Worm (Caenorhabditis elegans): ENCODE measurements around the gene D1005.5.

- no peak for TF ChIP-seq aly-2 (tag; optimal IDR thresholded peaks at IDR 0.05)
- no peak for TF ChIP-seq ceh-88 (GFP tag; IDR thresholded peaks at IDR 0.05)
- no peak for TF ChIP-seq ama-1 (optimal IDR thresholded peaks at IDR 0.05)
- TF ChIP-seq egl-27 (tag; optimal IDR thresholded peaks at IDR 0.05), result no peak
- no peak for TF ChIP-seq irx-1 (tag; optimal IDR thresholded peaks at IDR 0.05)
- TF ChIP-seq sox-4 (tag; optimal IDR thresholded peaks at IDR 0.05), result no peak
- no peak for TF ChIP-seq ztf-11 (tag; optimal IDR thresholded peaks at IDR 0.05)
- TF ChIP-seq lin-13 (GFP tag; optimal IDR thresholded peaks at IDR 0.05), result no peak
- no peak for TF ChIP-seq skn-1 (tag; optimal IDR thresholded peaks at IDR 0.05)
- TF ChIP-seq pqm-1 (tag; optimal IDR thresholded peaks at IDR 0.05), result no peak
- TF ChIP-seq mdl-1 (tag; optimal IDR thresholded peaks at IDR 0.05), result no peak
Observed at ce11 chrX:1487096-1487495, 14.3 kb upstream of the D1005.5 start.
